Worm (Caenorhabditis elegans): ENCODE measurements around the gene F58F12.1.

DNA sequence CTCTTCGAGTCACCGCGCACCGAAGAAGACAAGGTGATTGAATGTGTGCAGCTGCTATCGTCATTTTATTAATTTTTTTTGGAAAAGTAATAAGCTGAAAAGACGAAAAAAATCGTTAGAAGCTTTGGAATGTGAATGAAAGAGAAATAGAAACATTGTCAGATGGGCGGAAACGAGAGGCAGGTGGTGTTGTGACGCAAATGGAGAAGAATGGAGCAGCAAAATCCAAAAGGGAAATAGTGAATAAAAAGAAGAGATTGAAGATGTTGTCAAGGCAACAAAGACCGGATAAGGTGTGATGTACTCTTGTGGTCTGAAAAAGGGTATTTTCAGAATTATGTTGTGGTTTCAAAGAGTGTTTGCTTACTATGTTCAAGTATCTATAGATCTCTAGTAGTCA lies 41.0 kb upstream of the F58F12.1 start:
- TF ChIP-seq egl-27 (tag; optimal IDR thresholded peaks at IDR 0.05) = no peak
- no peak for TF ChIP-seq nfya-1 (tag; optimal IDR thresholded peaks at IDR 0.05; ENCODE audit: insufficient read depth)
- no peak for TF ChIP-seq ceh-82 (tag; optimal IDR thresholded peaks at IDR 0.05)
- TF ChIP-seq hmg-11 (tag; optimal IDR thresholded peaks at IDR 0.05) = no peak
- no peak for TF ChIP-seq nhr-77 (tag; optimal IDR thresholded peaks at IDR 0.05)
- TF ChIP-seq nhr-237 (tag; optimal IDR thresholded peaks at IDR 0.05) = no peak
- no peak for TF ChIP-seq daf-12 (tag; optimal IDR thresholded peaks at IDR 0.05)
- TF ChIP-seq fos-1 (tag; optimal IDR thresholded peaks at IDR 0.05) = no peak
- TF ChIP-seq ceh-9 (tag; optimal IDR thresholded peaks at IDR 0.05) = no peak
- no peak for TF ChIP-seq nhr-11 (tag; optimal IDR thresholded peaks at IDR 0.05)
- no peak for TF ChIP-seq fkh-10 (GFP tag; optimal IDR thresholded peaks at IDR 0.05)
- TF ChIP-seq nhr-12 (tag; optimal IDR thresholded peaks at IDR 0.05) = no peak
- no peak for TF ChIP-seq pha-4 (tag; optimal IDR thresholded peaks at IDR 0.05)
- TF ChIP-seq skn-1 (tag; optimal IDR thresholded peaks at IDR 0.05) = no peak
